Worm (Caenorhabditis elegans): Measurements from ENCODE around the gene col-10.

DNA sequence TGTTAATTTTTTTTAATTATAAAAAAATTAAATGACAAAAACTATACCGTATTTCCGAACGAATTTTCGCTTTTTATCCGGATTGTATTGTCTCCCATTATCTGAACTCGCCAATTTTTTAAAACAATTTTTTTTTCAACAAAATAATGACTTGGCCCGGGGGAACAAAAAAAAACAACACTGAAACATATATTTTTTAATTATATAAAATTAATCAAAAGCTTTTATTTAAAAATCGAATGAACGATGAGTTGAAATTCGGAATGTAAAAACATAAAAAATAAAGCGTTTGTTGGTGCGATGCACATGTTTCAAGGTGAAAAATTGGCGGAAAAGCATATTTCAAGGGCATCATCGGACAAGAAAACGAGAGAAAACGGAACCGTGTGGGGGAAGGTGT is 48.4 kb upstream of the col-10 start, which contains the start of gene mdt-27:
- TF ChIP-seq nhr-11 (tag; optimal IDR thresholded peaks at IDR 0.05), result no peak
- TF ChIP-seq ama-1 (optimal IDR thresholded peaks at IDR 0.05), result no peak
- no peak for TF ChIP-seq ceh-45 (GFP tag; IDR thresholded peaks at IDR 0.05)
- no peak for TF ChIP-seq hlh-30 (tag; optimal IDR thresholded peaks at IDR 0.05; ENCODE audit: insufficient read depth)
- TF ChIP-seq pha-4 (tag; optimal IDR thresholded peaks at IDR 0.05), result no peak
- TF ChIP-seq ceh-2 (tag; optimal IDR thresholded peaks at IDR 0.05), result no peak
- no peak for TF ChIP-seq pax-1 (tag; optimal IDR thresholded peaks at IDR 0.05)
- TF ChIP-seq sdc-2 (tag; optimal IDR thresholded peaks at IDR 0.05), result no peak
- TF ChIP-seq dve-1 (tag; optimal IDR thresholded peaks at IDR 0.05), result no peak
- no peak for TF ChIP-seq ets-4 (tag; optimal IDR thresholded peaks at IDR 0.05)
- no peak for TF ChIP-seq pha-2 (tag; optimal IDR thresholded peaks at IDR 0.05)
- no peak for TF ChIP-seq C08G9.2 (tag; optimal IDR thresholded peaks at IDR 0.05)

All from whole organism, late embryonic.